Fruit fly (Drosophila melanogaster) whole organism, pupa: ENCODE measurements around the gene CG15742.

Experiments used
- CG14655 ChIP-seq: fragments of 200-800 bp; sonication (Bioruptor generic); optimal IDR thresholded peaks from 3 replicates; lab custom pipeline; 2017; ENCODE audit warnings: mild to moderate bottlenecking, missing biosample characterization, missing genetic modification reagents, missing genetic modification characterization
- CG34367 ChIP-seq: fragments of 200-800 bp; sonication (Bioruptor generic); optimal IDR thresholded peaks from 2 replicates; lab custom pipeline; 2018; ENCODE audit warnings: missing biosample characterization, mild to moderate bottlenecking, missing genetic modification characterization
- EcR ChIP-seq: fragments of 200-800 bp; sonication (Bioruptor generic); optimal IDR thresholded peaks from 3 replicates; lab custom pipeline; 2019; ENCODE audit warnings: missing biosample characterization, missing genetic modification characterization, mild to moderate bottlenecking, moderate library complexity, missing genetic modification reagents
- Ets98B ChIP-seq: fragments of 200-800 bp; sonication (Bioruptor generic); IDR thresholded peaks from 2 replicates; pipeline ENCODE4 v1.3.6; 2022; ENCODE audit warnings: missing biosample characterization, missing genetic modification characterization
- Pif1B ChIP-seq: fragments of 200-800 bp; sonication (Bioruptor generic); optimal IDR thresholded peaks from 3 replicates; lab custom pipeline; 2016; ENCODE audit warnings: missing biosample characterization, missing genetic modification characterization
- Snoo ChIP-seq: fragments of 200-800 bp; sonication (Bioruptor generic); optimal IDR thresholded peaks from 3 replicates; lab custom pipeline; 2017; ENCODE audit warnings: missing biosample characterization, mild to moderate bottlenecking, missing genetic modification characterization, inconsistent platforms

dm6 chrX:13273417-13273816 is 15.1 kb upstream of the CG15742 start:
- TF ChIP-seq CG14655: peak; percentile 6
- TF ChIP-seq Pif1B (GFP tag; lab: Kevin White, UChicago): no peak
- no peak for TF ChIP-seq CG34367
- TF ChIP-seq Ets98B (GFP tag; lab: Robert Waterston, UW): peak; percentile 63
- TF ChIP-seq Snoo: no peak
- TF ChIP-seq EcR (GFP tag; lab: Kevin White, UChicago): no peak
